Worm (Caenorhabditis elegans) whole organism, young adult: ENCODE results near the gene plc-2.

ENCODE experiments used
- F10E7.11 ChIP-seq: sonication (generic microtip); optimal IDR thresholded peaks from 2 replicates; lab custom pipeline; 2017; ENCODE audit warnings: mild to moderate bottlenecking, missing genetic modification characterization, moderate library complexity, missing compliant biosample characterization
- F49E8.2 ChIP-seq: sonication (generic microtip); optimal IDR thresholded peaks from 3 replicates; lab custom pipeline; 2017; ENCODE audit warnings: missing genetic modification characterization, mild to moderate bottlenecking, missing compliant biosample characterization, antibody characterized with exemption, moderate library complexity; ENCODE audit not compliant: insufficient read depth
- ama-1 ChIP-seq, 3 experiments: fragments of 150-350 bp in 1 of 3; sonication (generic microtip) in 2 of 3; optimal IDR thresholded peaks; 2 replicates each; lab custom pipeline; 2014 to 2018; ENCODE audit warnings: missing biosample characterization in 2 of 3, missing genetic modification characterization in 2 of 3, missing genetic modification reagents in 2 of 3
- ccch-3 ChIP-seq: fragments of 200-800 bp; sonication (Bioruptor generic); optimal IDR thresholded peaks from 2 replicates; lab custom pipeline; 2018; ENCODE audit warnings: mild to moderate bottlenecking, missing genetic modification characterization, missing compliant biosample characterization
- hmg-20 ChIP-seq: fragments of 200-800 bp; sonication (Bioruptor generic); IDR thresholded peaks from 2 replicates; pipeline ENCODE4 v1.3.6; 2022; ENCODE audit warnings: missing genetic modification reagents, missing genetic modification characterization, missing compliant biosample characterization
- let-607 ChIP-seq, 2 experiments: fragments of 200-800 bp in 1 of 2; sonication (Bioruptor generic) in 1 of 2; sonication (generic microtip) in 1 of 2; optimal IDR thresholded peaks; 2 replicates each; lab custom pipeline; 2016 to 2018; ENCODE audit warnings: mild to moderate bottlenecking in 2 of 2, missing compliant biosample characterization in 2 of 2, missing genetic modification characterization in 2 of 2, moderate library complexity in 2 of 2, missing genotype in 1 of 2
- lin-35 ChIP-seq, 3 experiments: fragments of 150-350 bp in 2 of 3; sonication (generic microtip) in 1 of 3; optimal IDR thresholded peaks; 2 replicates each; lab custom pipeline; 2014 to 2018; ENCODE audit warnings: missing biosample characterization in 3 of 3, missing genetic modification characterization in 3 of 3, missing genetic modification reagents in 3 of 3
- lin-40 ChIP-seq: sonication (generic microtip); optimal IDR thresholded peaks from 2 replicates; lab custom pipeline; 2016; ENCODE audit warnings: missing genetic modification characterization, mild to moderate bottlenecking, missing compliant biosample characterization, missing genotype, missing genetic modification reagents
- nfya-2 ChIP-seq: fragments of 200-800 bp; sonication (Bioruptor generic); IDR thresholded peaks from 2 replicates; pipeline ENCODE4 v1.3.6; 2022; ENCODE audit warnings: missing genetic modification reagents, missing genetic modification characterization, missing compliant biosample characterization
- nhr-90 ChIP-seq: sonication (generic microtip); optimal IDR thresholded peaks from 2 replicates; lab custom pipeline; 2016; ENCODE audit warnings: missing genotype, mild to moderate bottlenecking, missing genetic modification characterization, missing compliant biosample characterization
- pha-4 ChIP-seq: fragments of 150-350 bp; sonication (generic microtip); optimal IDR thresholded peaks from 2 replicates; lab custom pipeline; 2014; ENCODE audit warnings: missing biosample characterization, missing genetic modification reagents, missing genetic modification characterization
- unc-62 ChIP-seq: fragments of 150-350 bp; optimal IDR thresholded peaks from 2 replicates; lab custom pipeline; 2014; ENCODE audit warnings: missing biosample characterization, missing genetic modification reagents, missing genetic modification characterization
- ztf-26 ChIP-seq: sonication (generic microtip); optimal IDR thresholded peaks from 2 replicates; lab custom pipeline; 2017; ENCODE audit warnings: missing genetic modification characterization, missing compliant biosample characterization

ce11 chrV:15225650-15226049 is 33.3 kb downstream of the plc-2 start, which contains the start of gene srw-14:
- TF ChIP-seq ama-1 (optimal IDR thresholded peaks at IDR 0.05; lab: Kevin White, UChicago) (no peak), ama-1 (GFP tag; optimal IDR thresholded peaks at IDR 0.05; lab: Kevin White, UChicago) (no peak), F10E7.11 (tag; lab: Kevin White, UChicago) (no peak), nfya-2 (GFP tag; lab: Robert Waterston, UW) (no peak), hmg-20 (no peak), nhr-90 (tag; lab: Kevin White, UChicago) (no peak), pha-4 (tag; lab: Kevin White, UChicago) (no peak), lin-40 (tag; lab: Kevin White, UChicago) (no peak), ccch-3 (no peak), let-607 (tag; optimal IDR thresholded peaks at IDR 0.05; lab: Kevin White, UChicago) (no peak), ztf-26 (tag; lab: Kevin White, UChicago) (no peak), F49E8.2 (tag; lab: Kevin White, UChicago) (no peak), unc-62 (GFP tag; lab: Kevin White, UChicago) (no peak), lin-35 (GFP tag; optimal IDR thresholded peaks at IDR 0.05; lab: Kevin White, UChicago) (no peak)
